Fruit fly (Drosophila melanogaster) whole organism, pupa: ENCODE data around the gene CG32695.
A peak's percentile ranks its signal among the peaks of the same experiment; 100 is the strongest.

Experiments
- CG10348 ChIP-seq: fragments of 200-800 bp; sonication (Bioruptor generic); IDR thresholded peaks from 2 replicates; pipeline ENCODE4 v1.3.6; 2022; ENCODE audit warnings: missing biosample characterization, missing genetic modification characterization
- CG12605 ChIP-seq: fragments of 200-800 bp; sonication (Bioruptor generic); IDR thresholded peaks from 2 replicates; pipeline ENCODE4 v1.3.6; 2022; ENCODE audit warnings: missing biosample characterization, missing genetic modification characterization
- CG13204 ChIP-seq: fragments of 200-800 bp; sonication (Bioruptor generic); optimal IDR thresholded peaks from 2 replicates; lab custom pipeline; 2018; ENCODE audit warnings: missing biosample characterization, mild to moderate bottlenecking, missing genetic modification characterization, moderate library complexity
- CG14655 ChIP-seq: fragments of 200-800 bp; sonication (Bioruptor generic); optimal IDR thresholded peaks from 3 replicates; lab custom pipeline; 2017; ENCODE audit warnings: mild to moderate bottlenecking, missing biosample characterization, missing genetic modification reagents, missing genetic modification characterization
- CG15710 ChIP-seq: fragments of 200-800 bp; sonication (Bioruptor generic); optimal IDR thresholded peaks from 2 replicates; lab custom pipeline; 2018; ENCODE audit warnings: missing biosample characterization, mild to moderate bottlenecking, missing genetic modification characterization, moderate library complexity
- CG17806 ChIP-seq: fragments of 200-800 bp; sonication (Bioruptor generic); optimal IDR thresholded peaks from 2 replicates; lab custom pipeline; 2018; ENCODE audit warnings: missing biosample characterization, mild to moderate bottlenecking, missing genetic modification characterization, moderate library complexity
- CG32121 ChIP-seq: fragments of 200-800 bp; sonication (Bioruptor generic); IDR thresholded peaks from 2 replicates; pipeline ENCODE4 v1.3.6; 2022; ENCODE audit warnings: missing biosample characterization, missing genetic modification characterization
- CG34367 ChIP-seq: fragments of 200-800 bp; sonication (Bioruptor generic); optimal IDR thresholded peaks from 2 replicates; lab custom pipeline; 2018; ENCODE audit warnings: missing biosample characterization, mild to moderate bottlenecking, missing genetic modification characterization
- CG4496 ChIP-seq: fragments of 200-800 bp; sonication (Bioruptor generic); IDR thresholded peaks from 3 replicates; pipeline ENCODE4 v1.3.6; 2022; ENCODE audit warnings: missing biosample characterization, missing genetic modification characterization
- CG8159 ChIP-seq: fragments of 200-800 bp; sonication (Bioruptor generic); optimal IDR thresholded peaks from 3 replicates; lab custom pipeline; 2018; ENCODE audit warnings: missing biosample characterization, mild to moderate bottlenecking, missing genetic modification characterization, moderate library complexity
- CG8301 ChIP-seq: fragments of 200-800 bp; sonication (Bioruptor generic); optimal IDR thresholded peaks from 2 replicates; lab custom pipeline; 2018; ENCODE audit warnings: missing biosample characterization, mild to moderate bottlenecking, missing genetic modification characterization
- CG9948 ChIP-seq: fragments of 200-800 bp; sonication (Bioruptor generic); optimal IDR thresholded peaks from 2 replicates; lab custom pipeline; 2018; ENCODE audit warnings: missing biosample characterization, mild to moderate bottlenecking, missing genetic modification characterization, moderate library complexity
- D1 ChIP-seq: fragments of 200-800 bp; sonication (Bioruptor generic); optimal IDR thresholded peaks from 2 replicates; lab custom pipeline; 2018; ENCODE audit warnings: missing biosample characterization, mild to moderate bottlenecking, missing genetic modification characterization, moderate library complexity
- EcR ChIP-seq: fragments of 200-800 bp; sonication (Bioruptor generic); optimal IDR thresholded peaks from 3 replicates; lab custom pipeline; 2019; ENCODE audit warnings: missing biosample characterization, missing genetic modification characterization, mild to moderate bottlenecking, moderate library complexity, missing genetic modification reagents
- Ets98B ChIP-seq: fragments of 200-800 bp; sonication (Bioruptor generic); IDR thresholded peaks from 2 replicates; pipeline ENCODE4 v1.3.6; 2022; ENCODE audit warnings: missing biosample characterization, missing genetic modification characterization
- Pif1A ChIP-seq: fragments of 200-800 bp; sonication (Bioruptor generic); optimal IDR thresholded peaks from 3 replicates; lab custom pipeline; 2016; ENCODE audit warnings: missing biosample characterization, missing genetic modification characterization
- Pif1B ChIP-seq: fragments of 200-800 bp; sonication (Bioruptor generic); optimal IDR thresholded peaks from 3 replicates; lab custom pipeline; 2016; ENCODE audit warnings: missing biosample characterization, missing genetic modification characterization
- Snoo ChIP-seq: fragments of 200-800 bp; sonication (Bioruptor generic); optimal IDR thresholded peaks from 3 replicates; lab custom pipeline; 2017; ENCODE audit warnings: missing biosample characterization, mild to moderate bottlenecking, missing genetic modification characterization, inconsistent platforms
- fd96Ca ChIP-seq: fragments of 200-800 bp; sonication (Bioruptor generic); IDR thresholded peaks from 3 replicates; pipeline ENCODE4 v1.3.6; 2022; ENCODE audit warnings: missing biosample characterization, missing genetic modification characterization
- gl ChIP-seq: fragments of 200-800 bp; sonication (Bioruptor generic); optimal IDR thresholded peaks from 2 replicates; lab custom pipeline; 2018; ENCODE audit warnings: missing biosample characterization, mild to moderate bottlenecking, missing genetic modification characterization
- rn ChIP-seq: fragments of 200-800 bp; sonication (Bioruptor generic); IDR thresholded peaks from 2 replicates; pipeline ENCODE4 v1.3.6; 2022; ENCODE audit warnings: missing biosample characterization, missing genetic modification characterization

The CG32695 gene

dm6 chrX:9892834-9893233, 19.0 kb upstream of the CG32695 start:
- TF ChIP-seq Snoo (tag; lab: Kevin White, UChicago), result peak; percentile 50
- peak; percentile 16 for TF ChIP-seq CG17806
- peak; percentile 17 for TF ChIP-seq Pif1B (GFP tag; lab: Kevin White, UChicago)
- TF ChIP-seq gl, result no peak
- TF ChIP-seq D1 (tag; lab: Kevin White, UChicago), result no peak
- TF ChIP-seq CG4496 (GFP tag; lab: Robert Waterston, UW), result 0 out of 3 replicates have a peak, but pooled peaks have one; percentile 53
- no peak for TF ChIP-seq CG12605
- TF ChIP-seq EcR (GFP tag; lab: Kevin White, UChicago), result no peak
- no peak for TF ChIP-seq CG8301 (tag; lab: Kevin White, UChicago)
- TF ChIP-seq Ets98B (GFP tag; lab: Robert Waterston, UW), result peak; percentile 37; the same call in 1 of the 2 replicates
- no peak for TF ChIP-seq CG8159 (tag; lab: Kevin White, UChicago)
- peak; percentile 62 for TF ChIP-seq Pif1A (GFP tag; lab: Kevin White, UChicago)
- TF ChIP-seq CG32121, result 0 out of 2 replicates have a peak, but pooled peaks have one; percentile 15
- 0 out of 3 replicates have a peak, but pooled peaks have one; percentile 44 for TF ChIP-seq fd96Ca (GFP tag; lab: Robert Waterston, UW)
- no peak for TF ChIP-seq CG10348 (GFP tag; lab: Robert Waterston, UW)
- TF ChIP-seq CG13204 (GFP tag; lab: Kevin White, UChicago), result no peak
- TF ChIP-seq CG34367, result no peak
- TF ChIP-seq CG14655 (GFP tag; lab: Kevin White, UChicago), result peak; percentile 11
- peak; percentile 15 for TF ChIP-seq CG9948 (tag; lab: Kevin White, UChicago)
- TF ChIP-seq CG15710 (tag; lab: Kevin White, UChicago), result peak; percentile 14
- 0 out of 2 replicates have a peak, but pooled peaks have one; percentile 18 for TF ChIP-seq rn (GFP tag; lab: Robert Waterston, UW)
- TF ChIP-seq, all 21 proteins: peak for 12

- TF ChIP-seq rn (GFP tag; lab: Robert Waterston, UW) (no peak), CG14655 (GFP tag; lab: Kevin White, UChicago) (no peak), Snoo (tag; lab: Kevin White, UChicago) (no peak), CG4496 (GFP tag; lab: Robert Waterston, UW) (no peak), fd96Ca (GFP tag; lab: Robert Waterston, UW) (no peak), CG15710 (tag; lab: Kevin White, UChicago) (no peak), CG13204 (GFP tag; lab: Kevin White, UChicago) (no peak), gl (no peak), Pif1B (GFP tag; lab: Kevin White, UChicago) (no peak), CG17806 (no peak), D1 (tag; lab: Kevin White, UChicago) (no peak), CG8159 (tag; lab: Kevin White, UChicago) (no peak), CG32121 (no peak), Ets98B (GFP tag; lab: Robert Waterston, UW) (no peak), CG12605 (no peak)
Measured at dm6 chrX:9889686-9890085, 15.8 kb upstream of the CG32695 start.

dm6 chrX:9885363-9885762, 11.5 kb upstream of the CG32695 start:
- TF ChIP-seq CG17806, result no peak
- TF ChIP-seq Pif1B (GFP tag; lab: Kevin White, UChicago), result no peak
- peak; percentile 46 for TF ChIP-seq EcR (GFP tag; lab: Kevin White, UChicago)

dm6 chrX:9884221-9884620, 10.4 kb upstream of the CG32695 start, which contains the start of gene CG9691:
Gene CG9691 (plus strand): TSS chrX:9884442.
- peak; percentile 5 for TF ChIP-seq CG8301 (tag; lab: Kevin White, UChicago)
- TF ChIP-seq Snoo (tag; lab: Kevin White, UChicago), result no peak
- TF ChIP-seq CG17806, result peak; percentile 23
- TF ChIP-seq Ets98B (GFP tag; lab: Robert Waterston, UW), result peak; percentile 67
- TF ChIP-seq fd96Ca (GFP tag; lab: Robert Waterston, UW), result peak; percentile 52; the same call in 1 of the 3 replicates
- no peak for TF ChIP-seq Pif1B (GFP tag; lab: Kevin White, UChicago)
- TF ChIP-seq CG34367, result no peak
- TF ChIP-seq CG32121, result peak; percentile 56
- no peak for TF ChIP-seq CG10348 (GFP tag; lab: Robert Waterston, UW)
- peak; percentile 28 for TF ChIP-seq CG14655 (GFP tag; lab: Kevin White, UChicago)
- TF ChIP-seq CG4496 (GFP tag; lab: Robert Waterston, UW), result peak; percentile 68; the same call in 2 of the 3 replicates
- TF ChIP-seq D1 (tag; lab: Kevin White, UChicago), result no peak
- TF ChIP-seq CG9948 (tag; lab: Kevin White, UChicago), result no peak
- TF ChIP-seq EcR (GFP tag; lab: Kevin White, UChicago), result peak; percentile 58
- TF ChIP-seq gl, result no peak
- TF ChIP-seq rn (GFP tag; lab: Robert Waterston, UW), result no peak
- peak; percentile 63 for TF ChIP-seq CG13204 (GFP tag; lab: Kevin White, UChicago)
- no peak for TF ChIP-seq CG12605
- TF ChIP-seq CG15710 (tag; lab: Kevin White, UChicago), result peak; percentile 35
- peak; percentile 18 for TF ChIP-seq CG8159 (tag; lab: Kevin White, UChicago)
- TF ChIP-seq Pif1A (GFP tag; lab: Kevin White, UChicago), result peak; percentile 33

- no peak for TF ChIP-seq CG34367
- no peak for TF ChIP-seq CG17806
- no peak for TF ChIP-seq EcR (GFP tag; lab: Kevin White, UChicago)
- no peak for TF ChIP-seq Snoo (tag; lab: Kevin White, UChicago)
- TF ChIP-seq CG8301 (tag; lab: Kevin White, UChicago), result no peak
- TF ChIP-seq CG32121, result no peak
- no peak for TF ChIP-seq Ets98B (GFP tag; lab: Robert Waterston, UW)
- TF ChIP-seq CG4496 (GFP tag; lab: Robert Waterston, UW), result no peak
- TF ChIP-seq CG12605, result no peak
- TF ChIP-seq Pif1B (GFP tag; lab: Kevin White, UChicago), result no peak
- no peak for TF ChIP-seq CG10348 (GFP tag; lab: Robert Waterston, UW)
- no peak for TF ChIP-seq D1 (tag; lab: Kevin White, UChicago)
- no peak for TF ChIP-seq CG15710 (tag; lab: Kevin White, UChicago)
- TF ChIP-seq gl, result no peak
- no peak for TF ChIP-seq CG13204 (GFP tag; lab: Kevin White, UChicago)
- TF ChIP-seq CG8159 (tag; lab: Kevin White, UChicago), result no peak
- TF ChIP-seq Pif1A (GFP tag; lab: Kevin White, UChicago), result no peak
- no peak for TF ChIP-seq CG9948 (tag; lab: Kevin White, UChicago)
- TF ChIP-seq CG14655 (GFP tag; lab: Kevin White, UChicago), result no peak
- TF ChIP-seq fd96Ca (GFP tag; lab: Robert Waterston, UW), result no peak
Measured at dm6 chrX:9882900-9883299, 9.0 kb upstream of the CG32695 start.
